Fruit fly (Drosophila melanogaster): ENCODE measurements around the gene mRpL45.

Gene mRpL45

dm6 chr3R:22632181-22632580 is 13.9 kb downstream of the mRpL45 start:
- no peak for TF ChIP-seq CG17801 (GFP tag; optimal IDR thresholded peaks at IDR 0.05; ENCODE audit: partially characterized antibody)

- TF ChIP-seq CG17801 (GFP tag; optimal IDR thresholded peaks at IDR 0.05; ENCODE audit: partially characterized antibody): no peak
Observed at dm6 chr3R:22632980-22633379, 14.7 kb downstream of the mRpL45 start.

dm6 chr3R:22634549-22635410 is 16.5 kb downstream of the mRpL45 start:
- TF ChIP-seq CG17801 (GFP tag; optimal IDR thresholded peaks at IDR 0.05; ENCODE audit: partially characterized antibody): no peak

- TF ChIP-seq CG17801 (GFP tag; optimal IDR thresholded peaks at IDR 0.05; ENCODE audit: partially characterized antibody): peak; percentile 75
Observed at dm6 chr3R:22635684-22636566, 17.6 kb downstream of the mRpL45 start.

dm6 chr3R:22636567-22636889 is 18.2 kb downstream of the mRpL45 start:
- TF ChIP-seq CG17801 (GFP tag; optimal IDR thresholded peaks at IDR 0.05; ENCODE audit: partially characterized antibody): no peak

- TF ChIP-seq CG17801 (GFP tag; optimal IDR thresholded peaks at IDR 0.05; ENCODE audit: partially characterized antibody): no peak
Observed at dm6 chr3R:22638604-22639238, 20.4 kb downstream of the mRpL45 start.

- TF ChIP-seq CG17801 (GFP tag; optimal IDR thresholded peaks at IDR 0.05; ENCODE audit: partially characterized antibody): no peak
Observed at dm6 chr3R:22639239-22639858, 21.1 kb downstream of the mRpL45 start, which contains the start of the genes loco and wake. Gene loco (minus strand): TSS chr3R:22639387. Gene wake (plus strand): TSS chr3R:22639808.

- TF ChIP-seq CG17801 (GFP tag; optimal IDR thresholded peaks at IDR 0.05; ENCODE audit: partially characterized antibody): no peak
Observed at dm6 chr3R:22649859-22650258, 31.6 kb downstream of the mRpL45 start.

- TF ChIP-seq CG17801 (GFP tag; optimal IDR thresholded peaks at IDR 0.05; ENCODE audit: partially characterized antibody): no peak
Observed at dm6 chr3R:22663115-22663514, 44.8 kb downstream of the mRpL45 start.

dm6 chr3R:22664274-22664673 is 46.0 kb downstream of the mRpL45 start:
- no peak for TF ChIP-seq CG17801 (GFP tag; optimal IDR thresholded peaks at IDR 0.05; ENCODE audit: partially characterized antibody)

- TF ChIP-seq CG17801 (GFP tag; optimal IDR thresholded peaks at IDR 0.05; ENCODE audit: partially characterized antibody): peak; percentile 49
Observed at dm6 chr3R:22666449-22667283, 48.4 kb downstream of the mRpL45 start.

- TF ChIP-seq CG17801 (GFP tag; optimal IDR thresholded peaks at IDR 0.05; ENCODE audit: partially characterized antibody): peak; percentile 91
Observed at dm6 chr3R:22667284-22667958, 49.1 kb downstream of the mRpL45 start.

- TF ChIP-seq CG17801 (GFP tag; optimal IDR thresholded peaks at IDR 0.05; ENCODE audit: partially characterized antibody): no peak
Observed at dm6 chr3R:22667959-22668316, 49.6 kb downstream of the mRpL45 start.

- TF ChIP-seq CG17801 (GFP tag; optimal IDR thresholded peaks at IDR 0.05; ENCODE audit: partially characterized antibody): no peak
Observed at dm6 chr3R:22668622-22669021, 50.3 kb downstream of the mRpL45 start.
